Fruit fly (Drosophila melanogaster): ENCODE data around the gene CG7365.

DNA sequence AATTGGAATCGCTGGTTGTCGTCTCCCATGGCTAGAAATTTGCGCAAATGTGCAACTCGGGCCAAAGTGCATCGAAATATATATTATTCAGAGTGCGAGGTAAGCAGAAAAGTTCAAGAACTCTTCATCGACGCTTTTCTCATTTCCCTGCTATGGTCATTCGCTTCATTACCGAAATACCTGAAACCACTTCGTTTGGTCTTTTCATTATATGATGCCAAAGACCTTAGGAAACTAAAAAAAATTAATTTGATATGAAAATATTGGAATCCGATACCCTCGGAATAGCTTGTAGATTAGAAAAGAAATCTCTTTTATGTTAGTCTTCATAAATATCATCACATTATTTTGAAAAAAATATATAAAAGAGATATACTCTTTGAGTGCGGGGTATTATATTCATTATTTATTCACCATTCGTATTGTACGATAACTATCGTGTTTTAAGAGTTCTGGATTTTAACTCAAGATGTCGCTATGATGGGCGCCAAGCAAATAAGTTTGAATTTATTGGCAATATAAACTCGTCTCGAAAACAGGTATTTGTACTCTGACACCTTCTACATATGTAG, 14.3 kb downstream of the CG7365 start, which contains the start of gene CG14187:
- no peak for TF ChIP-seq Dfd (GFP tag; optimal IDR thresholded peaks at IDR 0.05)
- TF ChIP-seq Jra (GFP tag; optimal IDR thresholded peaks at IDR 0.05) = no peak
- no peak for TF ChIP-seq Rel (GFP tag; optimal IDR thresholded peaks at IDR 0.05)
- TF ChIP-seq Rel (tag; optimal IDR thresholded peaks at IDR 0.05) = no peak
- TF ChIP-seq Sp1 (GFP tag; optimal IDR thresholded peaks at IDR 0.05) = no peak
- no peak for TF ChIP-seq HLH106 (tag; optimal IDR thresholded peaks at IDR 0.05)
- no peak for TF ChIP-seq pan (optimal IDR thresholded peaks at IDR 0.05)

All from whole organism, wandering third instar larva.